Worm (Caenorhabditis elegans): Measurements from ENCODE around the gene F08F3.10.

- TF ChIP-seq unc-62 (GFP tag; optimal IDR thresholded peaks at IDR 0.05) (no peak), elt-1 (tag; optimal IDR thresholded peaks at IDR 0.05) (no peak), nfya-1 (tag; optimal IDR thresholded peaks at IDR 0.05; ENCODE audit: insufficient read depth) (peak; percentile 28), nhr-237 (tag; optimal IDR thresholded peaks at IDR 0.05) (no peak)
Measured at ce11 chrV:5433020-5433419, 19.9 kb downstream of the F08F3.10 start, which contains the start of gene acl-6.
